ENCODE assay signal across 7 worm cellular contexts in the genomic region with DNA sequence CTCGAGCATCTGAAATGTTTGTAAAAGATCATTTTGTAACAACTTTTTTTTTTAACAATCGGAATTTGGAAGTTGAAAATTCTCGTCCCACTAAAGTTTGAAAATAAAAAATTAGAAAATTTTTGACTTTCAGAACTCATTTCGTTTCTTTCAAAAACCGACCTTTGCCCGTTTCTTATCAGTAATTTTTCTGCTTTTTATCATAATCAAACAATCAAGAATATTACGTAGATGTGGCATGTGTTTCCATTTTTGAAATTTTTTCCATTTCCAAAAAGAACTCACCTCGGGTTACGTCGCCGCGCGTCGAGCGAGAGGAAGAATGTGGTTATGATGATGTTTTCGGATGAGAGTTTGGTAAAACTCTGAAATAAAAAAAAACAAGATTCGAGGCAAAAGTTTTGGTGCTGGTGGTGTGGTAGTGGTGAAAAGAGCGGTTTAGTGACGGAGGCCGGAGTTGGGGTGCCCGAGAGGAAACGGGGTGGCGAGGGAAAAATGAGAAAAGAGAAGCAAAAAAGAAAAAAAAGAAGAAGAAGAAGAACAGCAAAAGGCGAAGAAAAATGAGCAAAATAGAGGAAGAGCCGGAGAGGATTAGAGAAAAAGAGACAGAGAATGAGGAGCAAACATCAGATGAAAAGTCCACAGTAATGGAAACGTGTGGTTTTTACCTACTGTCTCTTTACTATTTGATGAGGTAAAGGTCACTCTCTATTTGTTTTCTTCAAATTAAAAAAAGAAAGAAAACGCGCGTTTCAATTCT.
TF ChIP-seq lines count a peak whose summit lies in the region.

Gene T12A7.2, minus strand, starts transcription at position 412 of the 760 bp plus-strand sequence.

TF ChIP-seq in whole organism, L1 larva, 84 proteins besides CTCF, POLR2A, EP300 and RAD21 (continues in another document):
- TF ChIP-seq aly-2 (tag; optimal IDR thresholded peaks at IDR 0.05; lab: Kevin White, UChicago) (no peak), blmp-1 (tag; optimal IDR thresholded peaks at IDR 0.05; lab: Kevin White, UChicago) (no peak), skn-1 (tag; optimal IDR thresholded peaks at IDR 0.05; lab: Kevin White, UChicago) (no peak), zag-1 (tag; optimal IDR thresholded peaks at IDR 0.05; lab: Kevin White, UChicago) (no peak), ztf-4 (tag; optimal IDR thresholded peaks at IDR 0.05; lab: Kevin White, UChicago) (no peak), grh-1 (GFP tag; IDR thresholded peaks at IDR 0.05; lab: Robert Waterston, UW) (no peak), nhr-71 (tag; optimal IDR thresholded peaks at IDR 0.05; lab: Kevin White, UChicago) (peak; percentile 41), sox-4 (tag; optimal IDR thresholded peaks at IDR 0.05; lab: Kevin White, UChicago) (no peak), mef-2 (tag; optimal IDR thresholded peaks at IDR 0.05; lab: Kevin White, UChicago) (no peak), efl-1 (optimal IDR thresholded peaks at IDR 0.05; lab: Kevin White, UChicago) (peak in 1 of 2 experiments; percentile 23), efl-1 (GFP tag; optimal IDR thresholded peaks at IDR 0.05 in 1 of 2; lab: Kevin White, UChicago) (peak in 1 of 2 experiments; percentile 90), mdl-1 (tag; optimal IDR thresholded peaks at IDR 0.05; lab: Kevin White, UChicago) (no peak)

TF ChIP-seq in whole organism, L2 larva, 48 proteins besides CTCF, POLR2A, EP300 and RAD21 (continues in another document):
- no peak for TF ChIP-seq ztf-1 (GFP tag; conservative IDR thresholded peaks at IDR 0.05; lab: Robert Waterston, UW)
- no peak for TF ChIP-seq alr-1 (tag; optimal IDR thresholded peaks at IDR 0.05; lab: Kevin White, UChicago)
- TF ChIP-seq F13H6.1 (tag; optimal IDR thresholded peaks at IDR 0.05; lab: Kevin White, UChicago): peak; percentile 36
- TF ChIP-seq sma-3 (GFP tag; optimal IDR thresholded peaks at IDR 0.05; lab: Kevin White, UChicago): no peak
- TF ChIP-seq nhr-129 (tag; optimal IDR thresholded peaks at IDR 0.05; lab: Kevin White, UChicago): no peak
- TF ChIP-seq ZK546.5 (tag; optimal IDR thresholded peaks at IDR 0.05; lab: Kevin White, UChicago): no peak
- no peak for TF ChIP-seq nhr-25 (tag; optimal IDR thresholded peaks at IDR 0.05; lab: Kevin White, UChicago)
- no peak for TF ChIP-seq elt-1 (tag; optimal IDR thresholded peaks at IDR 0.05; lab: Kevin White, UChicago)
- no peak for TF ChIP-seq skn-1 (tag; optimal IDR thresholded peaks at IDR 0.05; lab: Kevin White, UChicago)
- TF ChIP-seq lin-13 (GFP tag; optimal IDR thresholded peaks at IDR 0.05; lab: Kevin White, UChicago): no peak
- peak; percentile 35 for TF ChIP-seq sma-9 (GFP tag; optimal IDR thresholded peaks at IDR 0.05; lab: Kevin White, UChicago)
- no peak for TF ChIP-seq sma-9 (tag; optimal IDR thresholded peaks at IDR 0.05; lab: Kevin White, UChicago)

TF ChIP-seq in whole organism, L3 larva, 47 proteins besides CTCF, POLR2A, EP300 and RAD21:
- TF ChIP-seq nfya-1 (tag; optimal IDR thresholded peaks at IDR 0.05; lab: Kevin White, UChicago; ENCODE audit: insufficient read depth) (peak; percentile 27), elt-2 (tag; optimal IDR thresholded peaks at IDR 0.05; lab: Kevin White, UChicago) (peak; percentile 80), egl-27 (tag; optimal IDR thresholded peaks at IDR 0.05; lab: Kevin White, UChicago) (no peak), pha-4 (tag; optimal IDR thresholded peaks at IDR 0.05; lab: Kevin White, UChicago) (peak; percentile 68), tbx-2 (tag; optimal IDR thresholded peaks at IDR 0.05; lab: Kevin White, UChicago) (no peak), sea-2 (GFP tag; optimal IDR thresholded peaks at IDR 0.05; lab: Kevin White, UChicago) (no peak), nhr-11 (tag; optimal IDR thresholded peaks at IDR 0.05; lab: Kevin White, UChicago) (no peak), pqm-1 (tag; optimal IDR thresholded peaks at IDR 0.05; lab: Kevin White, UChicago) (peak; percentile 32)

TF ChIP-seq in whole organism, L4 larva, 104 proteins besides CTCF, POLR2A, EP300 and RAD21 (continues in another document):
- TF ChIP-seq snpc-1.2 (GFP tag; IDR thresholded peaks at IDR 0.05; lab: Robert Waterston, UW) (no peak), Y48G9A.11 (GFP tag; IDR thresholded peaks at IDR 0.05; lab: Robert Waterston, UW) (no peak), dve-1 (tag; optimal IDR thresholded peaks at IDR 0.05; lab: Kevin White, UChicago; ENCODE audit: insufficient read depth) (peak; percentile 24), set-16 (GFP tag; IDR thresholded peaks at IDR 0.05; lab: Robert Waterston, UW) (peak; percentile 52), hlh-11 (tag; optimal IDR thresholded peaks at IDR 0.05; lab: Kevin White, UChicago) (peak; percentile 1), F10B5.3 (tag; optimal IDR thresholded peaks at IDR 0.05; lab: Kevin White, UChicago) (no peak), dmd-6 (GFP tag; IDR thresholded peaks at IDR 0.05; lab: Robert Waterston, UW) (peak; percentile 19; the same call in 1 of the 2 replicates), mdt-29 (GFP tag; IDR thresholded peaks at IDR 0.05; lab: Robert Waterston, UW) (no peak), D1046.2 (GFP tag; IDR thresholded peaks at IDR 0.05; lab: Robert Waterston, UW) (no peak), T26A8.4 (GFP tag; IDR thresholded peaks at IDR 0.05; lab: Robert Waterston, UW) (no peak), pha-4 (GFP tag; IDR thresholded peaks at IDR 0.05; lab: Robert Waterston, UW) (peak; percentile 38; the same call in 1 of the 2 replicates), pha-4 (tag; optimal IDR thresholded peaks at IDR 0.05; lab: Kevin White, UChicago) (peak; percentile 32), nhr-6 (tag; optimal IDR thresholded peaks at IDR 0.05; lab: Kevin White, UChicago) (no peak)

TF ChIP-seq in whole organism, late embryonic, 69 proteins besides CTCF, POLR2A, EP300 and RAD21 (continues in another document):
- TF ChIP-seq lim-6 (tag; optimal IDR thresholded peaks at IDR 0.05; lab: Kevin White, UChicago) (no peak), pag-3 (tag; optimal IDR thresholded peaks at IDR 0.05; lab: Kevin White, UChicago; ENCODE audit: borderline replicate concordance) (no peak), sox-2 (GFP tag; IDR thresholded peaks at IDR 0.05; lab: Robert Waterston, UW) (no peak), pha-2 (tag; optimal IDR thresholded peaks at IDR 0.05; lab: Kevin White, UChicago) (no peak), rnt-1 (tag; optimal IDR thresholded peaks at IDR 0.05; lab: Kevin White, UChicago) (no peak), dve-1 (tag; optimal IDR thresholded peaks at IDR 0.05; lab: Kevin White, UChicago) (no peak), ceh-9 (tag; optimal IDR thresholded peaks at IDR 0.05; lab: Kevin White, UChicago) (no peak), tbx-2 (tag; optimal IDR thresholded peaks at IDR 0.05; lab: Kevin White, UChicago) (peak; percentile 22), ets-4 (tag; optimal IDR thresholded peaks at IDR 0.05; lab: Kevin White, UChicago) (no peak), unc-86 (tag; optimal IDR thresholded peaks at IDR 0.05; lab: Kevin White, UChicago) (no peak), F13H6.1 (tag; optimal IDR thresholded peaks at IDR 0.05; lab: Kevin White, UChicago) (no peak), ceh-30 (tag; optimal IDR thresholded peaks at IDR 0.05; lab: Kevin White, UChicago) (no peak), C38D4.7 (GFP tag; optimal IDR thresholded peaks at IDR 0.05; lab: Kevin White, UChicago) (no peak), unc-42 (tag; optimal IDR thresholded peaks at IDR 0.05; lab: Kevin White, UChicago) (peak; percentile 4), gmeb-2 (tag; optimal IDR thresholded peaks at IDR 0.05; lab: Kevin White, UChicago) (no peak)

TF ChIP-seq in whole organism, mixed stage, embryonic, 35 proteins besides CTCF, POLR2A, EP300 and RAD21:
- TF ChIP-seq unc-120 (tag; optimal IDR thresholded peaks at IDR 0.05; lab: Kevin White, UChicago; ENCODE audit: poor library complexity, severe bottlenecking): peak; percentile 37
- no peak for TF ChIP-seq nhr-12 (tag; optimal IDR thresholded peaks at IDR 0.05; lab: Kevin White, UChicago)

TF ChIP-seq in whole organism, young adult, 124 proteins besides CTCF, POLR2A, EP300 and RAD21:
- TF ChIP-seq K12H6.12 (tag; optimal IDR thresholded peaks at IDR 0.05; lab: Kevin White, UChicago) (peak; percentile 9), sptf-2 (GFP tag; optimal IDR thresholded peaks at IDR 0.05; lab: Kevin White, UChicago) (no peak), nfyb-1 (GFP tag; IDR thresholded peaks at IDR 0.05; lab: Robert Waterston, UW) (no peak), lin-54 (GFP tag; optimal IDR thresholded peaks at IDR 0.05; lab: Kevin White, UChicago) (no peak), ceh-100 (GFP tag; IDR thresholded peaks at IDR 0.05; lab: Robert Waterston, UW) (no peak), aptf-2 (GFP tag; conservative IDR thresholded peaks at IDR 0.05; lab: Robert Waterston, UW) (no peak), him-1 (tag; optimal IDR thresholded peaks at IDR 0.05; lab: Kevin White, UChicago) (no peak), mcd-1 (GFP tag; IDR thresholded peaks at IDR 0.05; lab: Robert Waterston, UW) (no peak), hmg-1.2 (GFP tag; IDR thresholded peaks at IDR 0.05; lab: Robert Waterston, UW) (peak; percentile 30; the same call in 1 of the 2 replicates), nhr-80 (tag; optimal IDR thresholded peaks at IDR 0.05; lab: Kevin White, UChicago) (peak; percentile 28), lin-35 (GFP tag; optimal IDR thresholded peaks at IDR 0.05; lab: Kevin White, UChicago) (peak in 1 of 3 experiments; percentile 23)
